Fruit fly (Drosophila melanogaster): Measurements from ENCODE around the gene ras.

DNA sequence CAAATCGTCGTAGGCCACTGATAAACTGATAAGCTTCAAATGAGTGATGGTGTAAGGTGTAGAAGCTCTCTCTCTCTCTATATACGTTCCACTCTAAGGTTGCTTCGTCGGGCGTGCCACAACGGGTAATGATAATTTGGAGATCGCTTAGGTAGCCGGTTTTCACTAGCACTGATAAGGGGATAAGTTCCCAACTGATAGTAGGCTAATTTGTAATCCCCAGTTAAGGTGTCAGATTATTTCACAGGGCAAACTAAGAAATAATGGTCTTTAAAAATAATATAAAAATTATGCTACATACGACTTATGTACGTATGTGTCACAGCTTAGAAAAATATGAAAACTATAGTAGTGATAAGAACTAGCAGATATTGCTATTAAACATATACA, 18.3 kb downstream of the ras start:
- TF ChIP-seq usp (GFP tag; optimal IDR thresholded peaks at IDR 0.05) = no peak
- TF ChIP-seq pan (optimal IDR thresholded peaks at IDR 0.05) = no peak

Data from whole organism.